5 worm cellular contexts compared by ENCODE assay signal in the genomic region with DNA sequence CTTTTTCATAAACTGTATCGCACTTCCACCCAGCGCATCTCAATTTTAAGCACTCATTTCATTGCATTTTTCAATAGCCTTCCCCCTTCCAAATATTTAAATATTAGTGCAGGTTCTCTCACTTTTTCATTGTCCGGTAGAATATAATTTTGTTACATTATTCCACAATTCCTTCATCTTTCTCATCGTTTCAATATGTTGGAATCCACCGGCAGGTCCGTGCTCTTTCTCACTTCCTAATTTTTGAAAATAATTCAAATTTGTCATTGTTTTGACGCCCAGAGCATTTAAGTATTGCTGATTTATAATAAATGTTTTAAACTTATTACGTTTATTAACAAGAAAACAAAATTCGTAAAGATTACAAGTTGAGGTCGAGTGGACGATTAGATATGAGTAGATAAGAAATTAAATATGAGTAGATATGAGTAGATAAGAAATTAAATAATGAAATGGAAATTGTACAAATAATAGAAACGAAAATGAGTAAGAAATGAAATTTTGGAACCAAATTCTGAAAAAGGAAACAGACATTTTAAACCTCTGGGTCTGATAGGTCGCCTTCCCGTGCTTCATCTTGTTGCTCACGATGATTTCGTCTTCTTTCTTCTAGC.
TF ChIP-seq lines count a peak whose summit lies in the region.

No protein-coding gene starts in this region.

TF ChIP-seq in whole organism, L1 larva, 84 proteins besides CTCF, POLR2A, EP300 and RAD21:
- TF ChIP-seq zip-4 (GFP tag; optimal IDR thresholded peaks at IDR 0.05; lab: Kevin White, UChicago) = no peak
- TF ChIP-seq ztf-4 (tag; optimal IDR thresholded peaks at IDR 0.05; lab: Kevin White, UChicago) = peak; percentile 10
- TF ChIP-seq aly-2 (tag; optimal IDR thresholded peaks at IDR 0.05; lab: Kevin White, UChicago) = peak; percentile 7
- no peak for TF ChIP-seq unc-86 (tag; optimal IDR thresholded peaks at IDR 0.05; lab: Kevin White, UChicago)

TF ChIP-seq in whole organism, L3 larva, 47 proteins besides CTCF, POLR2A, EP300 and RAD21:
- peak; percentile 42 for TF ChIP-seq elt-2 (tag; optimal IDR thresholded peaks at IDR 0.05; lab: Kevin White, UChicago)
- TF ChIP-seq R02D3.7 (tag; optimal IDR thresholded peaks at IDR 0.05; lab: Kevin White, UChicago) = no peak

TF ChIP-seq in whole organism, L4 larva, 104 proteins besides CTCF, POLR2A, EP300 and RAD21:
- no peak for TF ChIP-seq nhr-237 (tag; optimal IDR thresholded peaks at IDR 0.05; lab: Kevin White, UChicago)
- no peak for TF ChIP-seq vab-7 (GFP tag; IDR thresholded peaks at IDR 0.05; lab: Robert Waterston, UW)
- peak; percentile 35; the same call in 1 of the 2 replicates for TF ChIP-seq arid-1 (GFP tag; conservative IDR thresholded peaks at IDR 0.05; lab: Robert Waterston, UW)
- TF ChIP-seq T26A8.4 (GFP tag; IDR thresholded peaks at IDR 0.05; lab: Robert Waterston, UW) = no peak
- no peak for TF ChIP-seq Y5F2A.4 (GFP tag; optimal IDR thresholded peaks at IDR 0.05; lab: Kevin White, UChicago)
- peak; percentile 14; the same call in 1 of the 2 replicates for TF ChIP-seq lin-38 (GFP tag; IDR thresholded peaks at IDR 0.05; lab: Robert Waterston, UW)
- TF ChIP-seq aha-1 (tag; lab: Kevin White, UChicago) = peak; percentile 92
- peak in 1 of 2 experiments; percentile 12 for TF ChIP-seq lsy-2 (tag; optimal IDR thresholded peaks at IDR 0.05; lab: Kevin White, UChicago)
- TF ChIP-seq dve-1 (tag; optimal IDR thresholded peaks at IDR 0.05; lab: Kevin White, UChicago; ENCODE audit: insufficient read depth) = peak; percentile 10
- no peak for TF ChIP-seq T20F7.1 (GFP tag; optimal IDR thresholded peaks at IDR 0.05; lab: Kevin White, UChicago)
- TF ChIP-seq daf-16 (GFP tag; optimal IDR thresholded peaks at IDR 0.05; lab: Kevin White, UChicago) = no peak
- TF ChIP-seq daf-16 (tag; optimal IDR thresholded peaks at IDR 0.05; lab: Kevin White, UChicago) = peak; percentile 33
TF ChIP-seq in whole organism, L4 larva: peak in this region for 6.

TF ChIP-seq in whole organism, late embryonic, 69 proteins besides CTCF, POLR2A, EP300 and RAD21:
- TF ChIP-seq mec-3 (tag; optimal IDR thresholded peaks at IDR 0.05; lab: Kevin White, UChicago; ENCODE audit: borderline replicate concordance) (no peak), C08G9.2 (tag; optimal IDR thresholded peaks at IDR 0.05; lab: Kevin White, UChicago) (no peak), pha-2 (tag; optimal IDR thresholded peaks at IDR 0.05; lab: Kevin White, UChicago) (no peak), ceh-2 (tag; optimal IDR thresholded peaks at IDR 0.05; lab: Kevin White, UChicago) (no peak), elt-2 (tag; optimal IDR thresholded peaks at IDR 0.05; lab: Kevin White, UChicago) (peak; percentile 55), ama-1 (optimal IDR thresholded peaks at IDR 0.05; lab: Kevin White, UChicago) (no peak), odd-2 (tag; optimal IDR thresholded peaks at IDR 0.05; lab: Kevin White, UChicago) (no peak)

TF ChIP-seq in whole organism, young adult, 124 proteins besides CTCF, POLR2A, EP300 and RAD21:
- TF ChIP-seq ekl-4 (GFP tag; IDR thresholded peaks at IDR 0.05; lab: Robert Waterston, UW) (0 out of 2 replicates have a peak, but pooled peaks have one; percentile 43), B0336.3 (GFP tag; IDR thresholded peaks at IDR 0.05; lab: Robert Waterston, UW) (no peak), pbrm-1 (GFP tag; IDR thresholded peaks at IDR 0.05; lab: Robert Waterston, UW) (0 out of 2 replicates have a peak, but pooled peaks have one; percentile 24), him-1 (tag; optimal IDR thresholded peaks at IDR 0.05; lab: Kevin White, UChicago) (peak; percentile 98), sdz-38 (tag; optimal IDR thresholded peaks at IDR 0.05; lab: Kevin White, UChicago) (no peak), snpc-1.3 (tag; optimal IDR thresholded peaks at IDR 0.05; lab: Kevin White, UChicago; ENCODE audit: insufficient read depth) (peak; percentile 16), mes-4 (tag; optimal IDR thresholded peaks at IDR 0.05; lab: Kevin White, UChicago) (no peak)
